Fruit fly (Drosophila melanogaster): Measurements from ENCODE around the gene CG4619.

Gene CG4619

dm6 chr2L:9966983-9967737 is 28.5 kb downstream of the CG4619 start, which contains the start of the genes Dref and RpL13 (continued):
- TF ChIP-seq Doc3 (GFP tag; IDR thresholded peaks at IDR 0.05; ENCODE audit: partially characterized antibody) (peak; percentile 67), slou (GFP tag; optimal IDR thresholded peaks at IDR 0.05) (peak; percentile 21), CG18764 (GFP tag; optimal IDR thresholded peaks at IDR 0.05) (peak; percentile 68), crol (GFP tag; IDR thresholded peaks at IDR 0.05) (peak; percentile 43), CG9932 (GFP tag; IDR thresholded peaks at IDR 0.05) (peak; percentile 73), HLH54F (GFP tag; optimal IDR thresholded peaks at IDR 0.05) (peak; percentile 80), gcm2 (GFP tag; optimal IDR thresholded peaks at IDR 0.05) (peak; percentile 80), Trl (optimal IDR thresholded peaks at IDR 0.05) (no peak), Trl (GFP tag; optimal IDR thresholded peaks at IDR 0.05) (peak; percentile 90), vfl (GFP tag; optimal IDR thresholded peaks at IDR 0.05) (peak; percentile 65), ewg (GFP tag; optimal IDR thresholded peaks at IDR 0.05) (peak; percentile 75), hbn (GFP tag; IDR thresholded peaks at IDR 0.05; ENCODE audit: partially characterized antibody) (peak; percentile 67), salm (tag; optimal IDR thresholded peaks at IDR 0.05) (peak; percentile 84), so (GFP tag; IDR thresholded peaks at IDR 0.05) (peak; percentile 89), CkIIα-i1 (GFP tag; IDR thresholded peaks at IDR 0.05) (peak; percentile 3; the same call in 1 of the 2 replicates), CG8388 (GFP tag; optimal IDR thresholded peaks at IDR 0.05) (peak; percentile 76), toy (GFP tag; IDR thresholded peaks at IDR 0.05) (peak; percentile 60; the same call in 1 of the 2 replicates), Usf (GFP tag; optimal IDR thresholded peaks at IDR 0.05) (peak; percentile 32), H15 (GFP tag; IDR thresholded peaks at IDR 0.05) (peak; percentile 64; the same call in 2 of the 3 replicates), CG2889 (GFP tag; IDR thresholded peaks at IDR 0.05) (no peak), phol (tag; optimal IDR thresholded peaks at IDR 0.05) (peak; percentile 74), CG13894 (tag; optimal IDR thresholded peaks at IDR 0.05) (peak; percentile 85), CG12104 (GFP tag; optimal IDR thresholded peaks at IDR 0.05) (peak; percentile 78), Bgb (GFP tag; IDR thresholded peaks at IDR 0.05; ENCODE audit: partially characterized antibody) (peak; percentile 78), Ssrp (tag; optimal IDR thresholded peaks at IDR 0.05) (peak; percentile 56), pum (GFP tag; optimal IDR thresholded peaks at IDR 0.05) (peak; percentile 67), Spps (tag; optimal IDR thresholded peaks at IDR 0.05) (peak; percentile 74), pan (optimal IDR thresholded peaks at IDR 0.05) (no peak), pan (GFP tag; optimal IDR thresholded peaks at IDR 0.05 in 1 of 2, IDR thresholded peaks at IDR 0.05 in 1 of 2) (peak in 1 of 2 experiments; percentile 75), C15 (GFP tag; IDR thresholded peaks at IDR 0.05) (no peak), otp (GFP tag; IDR thresholded peaks at IDR 0.05) (peak; percentile 93), Dref (GFP tag; IDR thresholded peaks at IDR 0.05) (peak; percentile 81), Drgx (GFP tag; IDR thresholded peaks at IDR 0.05) (peak; percentile 38; the same call in 1 of the 2 replicates), tap (tag; optimal IDR thresholded peaks at IDR 0.05) (peak; percentile 79), ase (GFP tag; IDR thresholded peaks at IDR 0.05) (peak; percentile 73; the same call in 2 of the 3 replicates), CG34376 (GFP tag; optimal IDR thresholded peaks at IDR 0.05) (peak; percentile 99), kni (GFP tag; optimal IDR thresholded peaks at IDR 0.05) (peak; percentile 97), CG14965 (GFP tag; optimal IDR thresholded peaks at IDR 0.05; ENCODE audit: borderline replicate concordance) (no peak), CG16813 (GFP tag; IDR thresholded peaks at IDR 0.05; ENCODE audit: partially characterized antibody) (peak; percentile 79), CG12942 (GFP tag; optimal IDR thresholded peaks at IDR 0.05) (peak; percentile 69), p53 (GFP tag; optimal IDR thresholded peaks at IDR 0.05) (peak; percentile 73), CG13624 (GFP tag; optimal IDR thresholded peaks at IDR 0.05) (peak; percentile 93), scrt (GFP tag; optimal IDR thresholded peaks at IDR 0.05) (peak; percentile 85), lbe (GFP tag; optimal IDR thresholded peaks at IDR 0.05) (peak; percentile 78), CG2875 (GFP tag; optimal IDR thresholded peaks at IDR 0.05) (peak; percentile 91), Stat92E (GFP tag; optimal IDR thresholded peaks at IDR 0.05) (peak in 1 of 3 experiments; percentile 80), Meics (GFP tag; optimal IDR thresholded peaks at IDR 0.05) (peak; percentile 94), CG42726 (GFP tag; IDR thresholded peaks at IDR 0.05; ENCODE audit: partially characterized antibody) (no peak), ham (GFP tag; IDR thresholded peaks at IDR 0.05) (0 out of 2 replicates have a peak, but pooled peaks have one; percentile 5)
